Worm (Caenorhabditis elegans) whole organism, L4 larva: ENCODE data around the gene hpo-10.

Source experiments
- F44E2.7 ChIP-seq: fragments of 200-800 bp; sonication (Bioruptor generic); IDR thresholded peaks from 2 replicates; pipeline ENCODE4 v2.1.2; 2022; ENCODE audit warnings: missing genetic modification characterization, missing compliant biosample characterization
- T20F7.1 ChIP-seq: fragments of 200-800 bp; sonication (Bioruptor generic); optimal IDR thresholded peaks from 2 replicates; lab custom pipeline; 2018; ENCODE audit warnings: mild to moderate bottlenecking, missing genetic modification characterization, missing compliant biosample characterization
- T26A8.4 ChIP-seq: fragments of 200-800 bp; sonication (Bioruptor generic); IDR thresholded peaks from 2 replicates; pipeline ENCODE4 v1.3.6; 2022; ENCODE audit warnings: missing genetic modification characterization, missing compliant biosample characterization
- Y105C5A.15 ChIP-seq: fragments of 200-800 bp; sonication (Bioruptor generic); IDR thresholded peaks from 2 replicates; pipeline ENCODE4 v1.3.6; 2022; ENCODE audit warnings: missing genetic modification characterization, missing compliant biosample characterization
- Y48G9A.11 ChIP-seq: fragments of 200-800 bp; sonication (Bioruptor generic); IDR thresholded peaks from 2 replicates; pipeline ENCODE4 v1.3.6; 2022; ENCODE audit warnings: missing genetic modification reagents, missing genetic modification characterization, missing compliant biosample characterization
- Y5F2A.4 ChIP-seq: fragments of 200-800 bp; sonication (Bioruptor generic); optimal IDR thresholded peaks from 2 replicates; lab custom pipeline; 2018; ENCODE audit warnings: mild to moderate bottlenecking, missing genetic modification characterization, missing compliant biosample characterization
- ZK546.5 ChIP-seq, 2 experiments: sonication (generic microtip); optimal IDR thresholded peaks; 2 replicates each; lab custom pipeline; 2017; ENCODE audit warnings: missing biosample characterization in 2 of 2, missing genetic modification characterization in 2 of 2
- ama-1 ChIP-seq: fragments of 150-350 bp; optimal IDR thresholded peaks from 2 replicates; lab custom pipeline; 2014; ENCODE audit warnings: inconsistent platforms, mixed read lengths
- arid-1 ChIP-seq: fragments of 200-800 bp; sonication (Bioruptor generic); conservative IDR thresholded peaks from 2 replicates; pipeline ENCODE4 v1.3.6; 2022; ENCODE audit warnings: missing genetic modification reagents, missing genetic modification characterization, missing compliant biosample characterization
- attf-4 ChIP-seq: sonication (generic microtip); optimal IDR thresholded peaks from 3 replicates; lab custom pipeline; 2017; ENCODE audit warnings: missing biosample characterization, missing genetic modification characterization
- ceh-62 ChIP-seq: sonication (generic microtip); optimal IDR thresholded peaks from 2 replicates; lab custom pipeline; 2017; ENCODE audit warnings: missing biosample characterization, missing genetic modification characterization
- cey-2 ChIP-seq: sonication (generic microtip); optimal IDR thresholded peaks from 3 replicates; lab custom pipeline; 2017; ENCODE audit warnings: missing genetic modification characterization, mild to moderate bottlenecking, missing compliant biosample characterization, antibody characterized with exemption, borderline replicate concordance; ENCODE audit not compliant: insufficient read depth
- ctbp-1 ChIP-seq: fragments of 200-800 bp; sonication (Bioruptor generic); IDR thresholded peaks from 2 replicates; pipeline ENCODE4 v1.3.6; 2022; ENCODE audit warnings: missing genetic modification reagents, missing genetic modification characterization, missing compliant biosample characterization
- daf-16 ChIP-seq, 3 experiments: sonication (generic microtip); optimal IDR thresholded peaks; 2 replicates each; lab custom pipeline; 2016 to 2017; ENCODE audit warnings: missing genetic modification characterization in 3 of 3, missing genetic modification reagents in 3 of 3, mild to moderate bottlenecking in 2 of 3, missing compliant biosample characterization in 2 of 3, missing biosample characterization in 1 of 3, moderate library complexity in 1 of 3
- dmd-9 ChIP-seq: fragments of 200-800 bp; sonication (Bioruptor generic); IDR thresholded peaks from 2 replicates; pipeline ENCODE4 v1.3.6; 2022; ENCODE audit warnings: missing genetic modification reagents, missing genetic modification characterization, missing compliant biosample characterization
- duxl-1 ChIP-seq: sonication (generic microtip); optimal IDR thresholded peaks from 2 replicates; lab custom pipeline; 2016; ENCODE audit warnings: mild to moderate bottlenecking, missing genetic modification characterization, moderate library complexity, missing compliant biosample characterization; ENCODE audit not compliant: poor library complexity
- dve-1 ChIP-seq: sonication (generic microtip); optimal IDR thresholded peaks from 2 replicates; lab custom pipeline; 2017; ENCODE audit warnings: antibody characterized with exemption, mild to moderate bottlenecking, missing genetic modification characterization, missing compliant biosample characterization; ENCODE audit not compliant: insufficient read depth
- egl-27 ChIP-seq: sonication (generic microtip); optimal IDR thresholded peaks from 3 replicates; lab custom pipeline; 2017; ENCODE audit warnings: missing biosample characterization, missing genetic modification reagents, missing genetic modification characterization
- egl-43 ChIP-seq: fragments of 200-800 bp; sonication (Bioruptor generic); IDR thresholded peaks from 2 replicates; pipeline ENCODE4 v1.3.6; 2022; ENCODE audit warnings: missing genetic modification reagents, missing genetic modification characterization, missing compliant biosample characterization
- fos-1 ChIP-seq: fragments of 150-350 bp; optimal IDR thresholded peaks from 2 replicates; lab custom pipeline; 2014; ENCODE audit warnings: missing biosample characterization, missing genetic modification characterization
- gei-8 ChIP-seq: fragments of 200-800 bp; sonication (Bioruptor generic); optimal IDR thresholded peaks from 2 replicates; lab custom pipeline; 2018; ENCODE audit warnings: mild to moderate bottlenecking, missing genetic modification characterization, missing compliant biosample characterization
- hif-1 ChIP-seq, 2 experiments: sonication (generic microtip); optimal IDR thresholded peaks; 2 replicates each; lab custom pipeline; 2016 to 2017; ENCODE audit warnings: missing compliant biosample characterization in 2 of 2, missing genetic modification characterization in 2 of 2, missing genetic modification reagents in 2 of 2, missing genotype in 2 of 2, mild to moderate bottlenecking in 1 of 2
- hlh-11 ChIP-seq: fragments of 200-800 bp; sonication (Bioruptor generic); optimal IDR thresholded peaks from 2 replicates; lab custom pipeline; 2018; ENCODE audit warnings: mild to moderate bottlenecking, missing genetic modification characterization, missing compliant biosample characterization
- hmg-1.1 ChIP-seq: fragments of 200-800 bp; sonication (Bioruptor generic); IDR thresholded peaks from 2 replicates; pipeline ENCODE4 v1.3.6; 2022; ENCODE audit warnings: missing genetic modification reagents, missing genetic modification characterization, missing compliant biosample characterization
- lim-7 ChIP-seq: fragments of 200-800 bp; sonication (Bioruptor generic); IDR thresholded peaks from 2 replicates; pipeline ENCODE4 v1.3.6; 2022; ENCODE audit warnings: missing genetic modification characterization, missing compliant biosample characterization
- lin-1 ChIP-seq: fragments of 200-800 bp; sonication (Bioruptor generic); IDR thresholded peaks from 2 replicates; pipeline ENCODE4 v1.3.6; 2022; ENCODE audit warnings: missing genetic modification reagents, missing genetic modification characterization, missing compliant biosample characterization
- lin-13 ChIP-seq: fragments of 150-350 bp; optimal IDR thresholded peaks from 2 replicates; lab custom pipeline; 2014; ENCODE audit warnings: missing biosample characterization, missing genetic modification reagents, missing genetic modification characterization
- lin-15B ChIP-seq: fragments of 150-350 bp; sonication (generic microtip); optimal IDR thresholded peaks from 3 replicates; lab custom pipeline; 2014; ENCODE audit warnings: missing biosample characterization, missing genetic modification characterization
- lin-29 ChIP-seq: fragments of 200-800 bp; sonication (Bioruptor generic); IDR thresholded peaks from 2 replicates; pipeline ENCODE4 v1.3.6; 2022; ENCODE audit warnings: missing genetic modification reagents, missing genetic modification characterization, missing compliant biosample characterization
- lin-39 ChIP-seq: fragments of 150-350 bp; optimal IDR thresholded peaks from 2 replicates; lab custom pipeline; 2014; ENCODE audit warnings: missing biosample characterization, missing genetic modification reagents, missing genetic modification characterization
- lir-3 ChIP-seq: sonication (generic microtip); optimal IDR thresholded peaks from 2 replicates; lab custom pipeline; 2016; ENCODE audit warnings: mild to moderate bottlenecking, missing genetic modification characterization, missing compliant biosample characterization
- madf-5 ChIP-seq, 2 experiments: fragments of 200-800 bp; sonication (Bioruptor generic); IDR thresholded peaks; 2 replicates each; pipeline ENCODE4 v1.3.6; 2022; ENCODE audit warnings: missing compliant biosample characterization in 2 of 2, missing genetic modification characterization in 2 of 2
- mdl-1 ChIP-seq, 2 experiments: fragments of 150-350 bp in 1 of 2; sonication (generic microtip) in 1 of 2; optimal IDR thresholded peaks; 2 replicates each; lab custom pipeline; 2014 to 2017; ENCODE audit warnings: missing biosample characterization in 2 of 2, missing genetic modification characterization in 2 of 2
- mep-1 ChIP-seq: fragments of 150-350 bp; sonication (generic microtip); optimal IDR thresholded peaks from 3 replicates; lab custom pipeline; 2014; ENCODE audit warnings: missing biosample characterization, missing genetic modification characterization
- mes-2 ChIP-seq: sonication (generic microtip); optimal IDR thresholded peaks from 2 replicates; lab custom pipeline; 2016; ENCODE audit warnings: missing genotype, mild to moderate bottlenecking, missing genetic modification characterization, missing compliant biosample characterization; ENCODE audit not compliant: poor library complexity, severe bottlenecking
- nhr-102 ChIP-seq: sonication (generic microtip); optimal IDR thresholded peaks from 2 replicates; lab custom pipeline; 2016; ENCODE audit warnings: mild to moderate bottlenecking, missing genetic modification characterization, moderate library complexity, missing compliant biosample characterization
- nhr-25 ChIP-seq: sonication (generic microtip); optimal IDR thresholded peaks from 2 replicates; lab custom pipeline; 2017; ENCODE audit warnings: missing genetic modification characterization, mild to moderate bottlenecking, missing compliant biosample characterization, antibody characterized with exemption, moderate library complexity, borderline replicate concordance; ENCODE audit not compliant: insufficient read depth
- nhr-28 ChIP-seq: fragments of 150-350 bp; optimal IDR thresholded peaks from 2 replicates; lab custom pipeline; 2014; ENCODE audit warnings: missing biosample characterization, missing genetic modification characterization
- nhr-41 ChIP-seq: fragments of 200-800 bp; sonication (Bioruptor generic); IDR thresholded peaks from 2 replicates; pipeline ENCODE4 v1.3.6; 2022; ENCODE audit warnings: missing genetic modification reagents, missing genetic modification characterization, missing compliant biosample characterization
- nhr-48 ChIP-seq: sonication (generic microtip); optimal IDR thresholded peaks from 2 replicates; lab custom pipeline; 2016; ENCODE audit warnings: mild to moderate bottlenecking, missing genetic modification characterization, missing compliant biosample characterization
- nhr-76 ChIP-seq: fragments of 150-350 bp; optimal IDR thresholded peaks from 2 replicates; lab custom pipeline; 2014; ENCODE audit warnings: missing biosample characterization, missing genetic modification characterization
- skn-1 ChIP-seq: fragments of 150-350 bp; optimal IDR thresholded peaks from 2 replicates; lab custom pipeline; 2014; ENCODE audit warnings: missing biosample characterization, missing genetic modification characterization
- snpc-4 ChIP-seq: fragments of 150-350 bp; optimal IDR thresholded peaks from 2 replicates; lab custom pipeline; 2014; ENCODE audit warnings: missing biosample characterization, missing genetic modification characterization
- spr-1 ChIP-seq: sonication (generic microtip); optimal IDR thresholded peaks from 2 replicates; lab custom pipeline; 2016; ENCODE audit warnings: mild to moderate bottlenecking, missing genetic modification characterization, missing compliant biosample characterization
- tag-97 ChIP-seq: fragments of 200-800 bp; sonication (Bioruptor generic); IDR thresholded peaks from 2 replicates; pipeline ENCODE4 v1.3.6; 2022; ENCODE audit warnings: missing genetic modification characterization, missing compliant biosample characterization
- unc-39 ChIP-seq: sonication (generic microtip); optimal IDR thresholded peaks from 2 replicates; lab custom pipeline; 2017; ENCODE audit warnings: missing biosample characterization, missing genetic modification characterization
- unc-62 ChIP-seq, 3 experiments: fragments of 150-350 bp in 1 of 3; sonication (generic microtip); optimal IDR thresholded peaks in 2 of 3; peaks in 1 of 3; 1 replicate in 1 of 3; 2 replicates in 2 of 3; lab custom pipeline; 2014 to 2017; ENCODE audit warnings: missing biosample characterization in 3 of 3, missing genetic modification characterization in 3 of 3, missing genetic modification reagents in 3 of 3, missing genotype in 1 of 3
- vab-7 ChIP-seq: fragments of 200-800 bp; sonication (Bioruptor generic); IDR thresholded peaks from 2 replicates; pipeline ENCODE4 v1.3.6; 2022; ENCODE audit warnings: missing genetic modification reagents, missing genetic modification characterization, missing compliant biosample characterization
- zip-2 ChIP-seq: fragments of 150-350 bp; optimal IDR thresholded peaks from 2 replicates; lab custom pipeline; 2014; ENCODE audit warnings: missing biosample characterization, missing genetic modification characterization
- ztf-7 ChIP-seq: fragments of 150-350 bp; optimal IDR thresholded peaks from 2 replicates; lab custom pipeline; 2014; ENCODE audit warnings: missing biosample characterization, missing genetic modification characterization

hpo-10 gene

DNA sequence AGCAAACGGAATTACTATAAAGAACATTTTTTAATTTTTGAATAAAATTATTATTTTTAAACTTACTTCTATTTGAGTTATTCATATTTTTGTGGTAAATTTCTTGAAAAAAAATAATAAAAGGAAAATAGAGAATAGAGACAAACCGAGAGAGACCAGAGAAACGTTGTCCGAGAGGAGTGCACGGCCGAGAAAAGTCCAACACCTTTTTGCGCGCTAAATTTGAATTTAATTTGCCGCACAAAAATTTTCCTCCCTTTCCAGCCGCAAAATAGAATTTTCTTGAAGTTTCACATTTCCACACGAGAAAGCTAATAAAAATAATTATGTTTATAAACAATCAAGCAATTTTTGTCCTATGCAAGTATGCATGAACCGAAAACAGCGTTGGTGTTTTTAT, 7.5 kb upstream of the hpo-10 start, which contains the start of the genes F01F1.11 and F01F1.3:
Gene F01F1.11 (minus strand): TSS at position 118 of the 400 bp plus-strand sequence.
Gene F01F1.3 (plus strand): TSS at position 179 of the 400 bp plus-strand sequence.
- TF ChIP-seq nhr-28 (tag; lab: Kevin White, UChicago) (peak; percentile 41), nhr-102 (tag; lab: Kevin White, UChicago) (peak; percentile 39), hmg-1.1 (peak; percentile 58), Y105C5A.15 (GFP tag; lab: Robert Waterston, UW) (no peak), egl-27 (no peak), attf-4 (tag; lab: Kevin White, UChicago) (no peak), unc-62 (GFP tag; optimal IDR thresholded peaks at IDR 0.05 in 1 of 2; lab: Kevin White, UChicago) (no peak), unc-62 (tag; optimal IDR thresholded peaks at IDR 0.05; lab: Kevin White, UChicago) (no peak), vab-7 (GFP tag; lab: Robert Waterston, UW) (no peak), T20F7.1 (GFP tag; lab: Kevin White, UChicago) (peak; percentile 61), nhr-25 (tag; lab: Kevin White, UChicago) (no peak), lin-15B (no peak), ceh-62 (no peak), Y48G9A.11 (GFP tag; lab: Robert Waterston, UW) (peak; percentile 72), mdl-1 (tag; optimal IDR thresholded peaks at IDR 0.05; lab: Kevin White, UChicago) (no peak), daf-16 (GFP tag; optimal IDR thresholded peaks at IDR 0.05; lab: Kevin White, UChicago) (no peak), daf-16 (tag; optimal IDR thresholded peaks at IDR 0.05; lab: Kevin White, UChicago) (peak; percentile 18), lin-13 (GFP tag; lab: Kevin White, UChicago) (peak; percentile 26), zip-2 (tag; lab: Kevin White, UChicago) (no peak), duxl-1 (tag; lab: Kevin White, UChicago) (peak; percentile 68), dve-1 (tag; lab: Kevin White, UChicago) (peak; percentile 75), F44E2.7 (GFP tag; lab: Robert Waterston, UW) (no peak), cey-2 (tag; lab: Kevin White, UChicago) (no peak), gei-8 (no peak), nhr-76 (tag; lab: Kevin White, UChicago) (no peak), lin-39 (no peak), skn-1 (no peak), hif-1 (tag; optimal IDR thresholded peaks at IDR 0.05; lab: Kevin White, UChicago) (peak in 1 of 2 experiments; percentile 90), ztf-7 (tag; lab: Kevin White, UChicago) (no peak), ama-1 (lab: Kevin White, UChicago) (no peak), mes-2 (peak; percentile 99), dmd-9 (GFP tag; lab: Robert Waterston, UW) (peak; percentile 77; the same call in 1 of the 2 replicates), T26A8.4 (peak; percentile 50; the same call in 1 of the 2 replicates), ctbp-1 (GFP tag; lab: Robert Waterston, UW) (no peak), fos-1 (tag; lab: Kevin White, UChicago) (no peak), Y5F2A.4 (GFP tag; lab: Kevin White, UChicago) (no peak), madf-5 (GFP tag; IDR thresholded peaks at IDR 0.05; lab: Robert Waterston, UW) (no peak), ZK546.5 (tag; optimal IDR thresholded peaks at IDR 0.05; lab: Kevin White, UChicago) (no peak), tag-97 (GFP tag; lab: Robert Waterston, UW) (no peak), lin-29 (GFP tag; lab: Robert Waterston, UW) (no peak), snpc-4 (no peak), arid-1 (GFP tag; lab: Robert Waterston, UW) (no peak), mep-1 (peak; percentile 57), spr-1 (tag; lab: Kevin White, UChicago) (no peak), nhr-48 (tag; lab: Kevin White, UChicago) (peak; percentile 9), hlh-11 (peak; percentile 51), egl-43 (GFP tag; lab: Robert Waterston, UW) (no peak), lin-1 (GFP tag; lab: Robert Waterston, UW) (no peak), unc-39 (tag; lab: Kevin White, UChicago) (no peak), lim-7 (GFP tag; lab: Robert Waterston, UW) (no peak), lir-3 (tag; lab: Kevin White, UChicago) (no peak), nhr-41 (no peak)
